Worm (Caenorhabditis elegans): Measurements from ENCODE around the gene tap-1.

The tap-1 gene

DNA sequence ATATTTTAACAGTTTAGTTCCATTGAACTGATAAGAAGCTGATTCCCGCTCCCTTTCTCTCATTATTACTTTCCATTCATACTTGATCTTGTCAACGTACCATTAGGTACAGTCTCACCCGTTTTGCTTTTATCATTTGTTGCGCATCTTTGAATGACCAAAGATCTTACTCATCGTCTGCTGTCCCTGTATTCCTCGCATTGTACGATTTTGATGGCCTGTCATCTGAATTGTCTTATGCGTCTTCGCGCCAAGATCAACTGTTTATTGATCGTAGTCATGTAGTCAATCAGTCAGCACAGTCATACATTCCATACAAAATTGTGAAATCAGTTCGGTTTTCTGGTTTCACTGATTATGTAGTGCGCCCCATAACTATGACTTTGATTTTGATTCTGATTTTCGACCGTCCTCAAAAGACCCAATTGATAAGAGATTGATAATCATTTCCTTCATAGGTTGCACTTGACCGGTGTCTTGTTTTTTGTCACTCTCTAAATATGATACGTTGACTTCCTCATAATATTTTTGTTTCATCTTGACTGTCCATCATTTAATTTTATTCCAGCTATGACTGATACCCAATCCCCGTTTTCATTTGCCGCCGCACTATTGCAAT lies 31.4 kb upstream of the tap-1 start, which contains the start of gene nhr-3:
Gene nhr-3, plus strand, starts transcription at position 569 of the 619 bp plus-strand sequence.
- TF ChIP-seq pros-1 (tag; optimal IDR thresholded peaks at IDR 0.05) (no peak), unc-86 (tag; optimal IDR thresholded peaks at IDR 0.05) (no peak), npax-4 (tag; optimal IDR thresholded peaks at IDR 0.05) (no peak), pha-2 (tag; optimal IDR thresholded peaks at IDR 0.05) (no peak)

ce11 chrX:14559084-14559483 lies 30.3 kb upstream of the tap-1 start:
- TF ChIP-seq pha-4 (tag; optimal IDR thresholded peaks at IDR 0.05) (no peak), nfya-1 (tag; optimal IDR thresholded peaks at IDR 0.05) (peak; percentile 4)

DNA sequence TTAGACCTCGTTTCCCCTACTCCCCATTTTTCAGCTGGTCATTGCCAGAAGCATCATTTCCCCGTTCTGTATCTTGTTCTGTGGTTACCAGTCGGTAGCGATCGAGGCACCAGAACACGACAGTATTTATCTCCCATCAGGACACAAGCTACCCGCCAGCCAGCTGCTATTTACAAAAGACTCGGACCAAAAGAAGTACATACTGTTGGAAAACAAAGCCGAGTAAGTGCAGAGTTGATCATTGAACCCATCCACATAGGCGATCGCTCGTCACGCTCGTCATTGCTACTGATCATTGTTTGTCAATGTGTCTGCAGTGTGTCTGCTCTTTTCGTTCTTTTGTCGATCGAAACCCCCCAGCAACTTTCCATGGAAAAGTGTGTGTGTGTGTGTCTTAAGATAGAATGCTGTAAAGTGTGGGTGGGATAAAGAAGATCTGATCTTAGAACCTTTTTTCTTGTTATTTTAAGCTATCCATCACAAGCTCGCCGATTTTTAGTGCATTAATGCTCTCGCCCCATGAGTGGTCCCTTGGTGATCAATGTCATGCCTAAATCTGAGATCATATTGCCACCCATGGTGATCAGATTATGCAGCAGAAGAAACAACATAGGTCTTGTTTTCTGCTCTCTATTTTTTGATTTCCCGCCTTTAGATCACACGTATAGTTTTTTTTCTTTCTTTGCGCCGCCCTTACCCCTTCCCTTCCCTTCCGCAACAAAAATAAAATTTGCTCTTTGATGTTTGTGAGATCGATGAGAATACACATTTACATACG lies 29.7 kb upstream of the tap-1 start:
- TF ChIP-seq unc-86 (tag; optimal IDR thresholded peaks at IDR 0.05): no peak
- no peak for TF ChIP-seq pat-9 (tag; optimal IDR thresholded peaks at IDR 0.05)
- no peak for TF ChIP-seq ahr-1 (tag; optimal IDR thresholded peaks at IDR 0.05)
- TF ChIP-seq ets-4 (tag; optimal IDR thresholded peaks at IDR 0.05): no peak
- peak; percentile 75 for TF ChIP-seq unc-42 (tag; optimal IDR thresholded peaks at IDR 0.05)
- TF ChIP-seq elt-4 (tag; optimal IDR thresholded peaks at IDR 0.05): no peak
- no peak for TF ChIP-seq unc-3 (GFP tag; conservative IDR thresholded peaks at IDR 0.05)
- peak; percentile 49 for TF ChIP-seq unc-3 (tag; optimal IDR thresholded peaks at IDR 0.05)

ce11 chrX:14560297-14560680 lies 29.1 kb upstream of the tap-1 start:
- TF ChIP-seq nhr-11 (tag; optimal IDR thresholded peaks at IDR 0.05) (no peak), sox-4 (tag; optimal IDR thresholded peaks at IDR 0.05) (no peak), pqm-1 (tag; optimal IDR thresholded peaks at IDR 0.05) (peak; percentile 60), nhr-232 (tag; optimal IDR thresholded peaks at IDR 0.05) (no peak), zip-5 (tag; optimal IDR thresholded peaks at IDR 0.05) (no peak), unc-55 (GFP tag; optimal IDR thresholded peaks at IDR 0.05) (peak; percentile 88), ceh-2 (tag; optimal IDR thresholded peaks at IDR 0.05) (peak; percentile 74), ceh-30 (tag; optimal IDR thresholded peaks at IDR 0.05) (peak; percentile 61), pros-1 (tag; optimal IDR thresholded peaks at IDR 0.05) (peak; percentile 75), hlh-6 (tag; optimal IDR thresholded peaks at IDR 0.05) (no peak), ceh-24 (tag; optimal IDR thresholded peaks at IDR 0.05) (no peak), ceh-45 (GFP tag; IDR thresholded peaks at IDR 0.05) (no peak), ceh-48 (tag; optimal IDR thresholded peaks at IDR 0.05) (no peak), ceh-9 (tag; optimal IDR thresholded peaks at IDR 0.05) (no peak), lim-6 (tag; optimal IDR thresholded peaks at IDR 0.05) (no peak), ceh-18 (tag; optimal IDR thresholded peaks at IDR 0.05) (peak; percentile 95), ceh-22 (tag; optimal IDR thresholded peaks at IDR 0.05) (no peak), hlh-13 (GFP tag; optimal IDR thresholded peaks at IDR 0.05) (no peak), unc-86 (tag; optimal IDR thresholded peaks at IDR 0.05) (no peak), ceh-34 (tag; optimal IDR thresholded peaks at IDR 0.05) (peak; percentile 99), pat-9 (tag; optimal IDR thresholded peaks at IDR 0.05) (no peak), K02D7.2 (tag; optimal IDR thresholded peaks at IDR 0.05) (no peak), ceh-19 (GFP tag; optimal IDR thresholded peaks at IDR 0.05) (peak; percentile 66), ttx-3 (tag; optimal IDR thresholded peaks at IDR 0.05) (no peak), sdc-2 (tag; optimal IDR thresholded peaks at IDR 0.05) (peak; percentile 61), odd-2 (tag; optimal IDR thresholded peaks at IDR 0.05) (no peak), unc-42 (tag; optimal IDR thresholded peaks at IDR 0.05) (peak; percentile 49), pha-2 (tag; optimal IDR thresholded peaks at IDR 0.05) (peak; percentile 62), ref-2 (tag; optimal IDR thresholded peaks at IDR 0.05) (peak; percentile 86), pag-3 (tag; optimal IDR thresholded peaks at IDR 0.05; ENCODE audit: borderline replicate concordance) (peak; percentile 63), K09A11.1 (tag; optimal IDR thresholded peaks at IDR 0.05; ENCODE audit: insufficient read depth) (peak; percentile 53), lin-11 (tag; optimal IDR thresholded peaks at IDR 0.05) (no peak), fkh-10 (GFP tag; optimal IDR thresholded peaks at IDR 0.05) (no peak), F13H6.1 (tag; optimal IDR thresholded peaks at IDR 0.05) (peak; percentile 95), syd-9 (tag; optimal IDR thresholded peaks at IDR 0.05) (peak; percentile 31), sox-2 (GFP tag; IDR thresholded peaks at IDR 0.05) (no peak), hlh-30 (tag; optimal IDR thresholded peaks at IDR 0.05; ENCODE audit: insufficient read depth) (peak; percentile 77)
